Fruit fly (Drosophila melanogaster): ENCODE measurements around the gene Diap1.

Diap1 gene

DNA sequence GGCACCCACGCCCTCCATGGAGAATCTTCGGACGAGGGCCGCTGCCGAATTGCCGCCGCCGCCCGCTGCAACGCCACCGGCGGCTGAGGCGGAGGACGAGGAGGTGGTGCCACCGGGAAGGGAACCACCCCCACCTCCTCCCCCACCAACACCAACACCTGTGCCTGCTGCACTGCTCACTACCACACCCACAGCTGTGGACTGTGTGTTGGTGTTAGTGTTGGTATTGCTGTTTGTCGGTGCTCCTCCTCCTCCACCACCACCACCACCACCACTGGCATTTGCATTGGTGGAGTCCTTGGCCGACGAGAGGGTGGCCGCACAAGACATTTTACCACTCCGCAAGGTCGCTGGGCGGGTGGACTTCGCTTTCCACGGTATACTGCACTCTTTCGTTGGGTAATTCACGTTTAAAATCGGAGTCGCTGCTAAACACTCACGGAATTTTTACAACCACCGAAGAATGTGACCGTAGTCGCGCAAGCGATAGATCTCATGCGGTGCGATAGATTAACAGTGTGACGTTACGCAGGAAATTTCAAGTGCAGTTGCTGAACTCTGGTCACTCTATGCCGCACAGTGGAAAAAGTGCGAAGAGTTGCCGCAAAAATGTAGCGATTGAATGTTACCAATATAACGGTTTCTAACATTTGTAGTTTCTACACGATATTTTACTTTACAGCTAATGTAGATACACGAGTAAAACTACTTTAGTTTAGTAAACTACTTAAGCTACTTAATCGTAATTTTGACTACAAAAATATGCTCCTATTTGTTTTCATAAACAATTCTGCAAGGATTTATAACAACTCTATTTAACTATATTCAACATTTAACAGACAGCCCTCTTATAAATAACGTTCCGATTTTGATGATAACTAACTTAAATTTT, 39.3 kb downstream of the Diap1 start, which contains the start of gene mib1 (continued):
- TF ChIP-seq CG10979 (tag; optimal IDR thresholded peaks at IDR 0.05) (peak; percentile 19), Scr (GFP tag; IDR thresholded peaks at IDR 0.05; ENCODE audit: partially characterized antibody) (peak; percentile 81), Dfd (GFP tag; optimal IDR thresholded peaks at IDR 0.05) (no peak), CG1529 (GFP tag; optimal IDR thresholded peaks at IDR 0.05) (no peak), Doc3 (GFP tag; IDR thresholded peaks at IDR 0.05; ENCODE audit: partially characterized antibody) (peak; percentile 72), bab2 (GFP tag; optimal IDR thresholded peaks at IDR 0.05) (no peak), CG10543 (GFP tag; optimal IDR thresholded peaks at IDR 0.05) (peak; percentile 43), Trl (optimal IDR thresholded peaks at IDR 0.05) (no peak), Trl (GFP tag; optimal IDR thresholded peaks at IDR 0.05) (no peak), CG18011 (GFP tag; optimal IDR thresholded peaks at IDR 0.05) (no peak), Asciz (GFP tag; optimal IDR thresholded peaks at IDR 0.05) (no peak), Fer1 (GFP tag; optimal IDR thresholded peaks at IDR 0.05) (peak; percentile 64), NFAT (GFP tag; IDR thresholded peaks at IDR 0.05) (peak; percentile 75), kni (GFP tag; optimal IDR thresholded peaks at IDR 0.05) (peak; percentile 40), kay (GFP tag; optimal IDR thresholded peaks at IDR 0.05) (no peak), D19A (tag; optimal IDR thresholded peaks at IDR 0.05) (no peak), dysf (GFP tag; IDR thresholded peaks at IDR 0.05) (peak; percentile 27; the same call in 1 of the 3 replicates), wek (GFP tag; optimal IDR thresholded peaks at IDR 0.05) (no peak), kah (GFP tag; optimal IDR thresholded peaks at IDR 0.05) (peak; percentile 86), CHES-1-like (GFP tag; optimal IDR thresholded peaks at IDR 0.05) (peak; percentile 71), pros (GFP tag; optimal IDR thresholded peaks at IDR 0.05) (peak; percentile 46), CG34422 (GFP tag; IDR thresholded peaks at IDR 0.05) (peak; percentile 76; the same call in 2 of the 3 replicates), CG34224 (GFP tag; IDR thresholded peaks at IDR 0.05; ENCODE audit: partially characterized antibody) (peak; percentile 92), org-1 (GFP tag; optimal IDR thresholded peaks at IDR 0.05) (no peak), CG3726 (GFP tag; IDR thresholded peaks at IDR 0.05) (no peak), dati (GFP tag; IDR thresholded peaks at IDR 0.05) (no peak), klu (GFP tag; IDR thresholded peaks at IDR 0.05) (peak; percentile 25; the same call in 1 of the 2 replicates), Doc2 (GFP tag; IDR thresholded peaks at IDR 0.05) (no peak), Aef1 (GFP tag; IDR thresholded peaks at IDR 0.05) (0 out of 3 replicates have a peak, but pooled peaks have one; percentile 19), HLH4C (GFP tag; IDR thresholded peaks at IDR 0.05; ENCODE audit: partially characterized antibody) (peak; percentile 84), Dref (GFP tag; IDR thresholded peaks at IDR 0.05) (peak; percentile 54), Vsx1 (GFP tag; optimal IDR thresholded peaks at IDR 0.05) (no peak), CG2120 (GFP tag; optimal IDR thresholded peaks at IDR 0.05) (peak; percentile 40), bigmax (GFP tag; optimal IDR thresholded peaks at IDR 0.05) (peak; percentile 15), scrt (GFP tag; optimal IDR thresholded peaks at IDR 0.05) (peak; percentile 47), ato (GFP tag; IDR thresholded peaks at IDR 0.05; ENCODE audit: partially characterized antibody) (peak; percentile 93), pzg (GFP tag; optimal IDR thresholded peaks at IDR 0.05) (peak; percentile 99), nom (GFP tag; optimal IDR thresholded peaks at IDR 0.05) (peak; percentile 76), Eip74EF (GFP tag; optimal IDR thresholded peaks at IDR 0.05) (peak in 1 of 2 experiments; percentile 49), CG15479 (GFP tag; optimal IDR thresholded peaks at IDR 0.05) (no peak), stc (GFP tag; IDR thresholded peaks at IDR 0.05) (0 out of 2 replicates have a peak, but pooled peaks have one; percentile 25), CG7963 (GFP tag; IDR thresholded peaks at IDR 0.05; ENCODE audit: partially characterized antibody) (peak; percentile 80), sima (GFP tag; optimal IDR thresholded peaks at IDR 0.05) (no peak), Atf-2 (GFP tag; optimal IDR thresholded peaks at IDR 0.05) (no peak), H2.0 (GFP tag; IDR thresholded peaks at IDR 0.05) (no peak), CG32532 (GFP tag; IDR thresholded peaks at IDR 0.05) (peak; percentile 57), ara (GFP tag; IDR thresholded peaks at IDR 0.05) (peak; percentile 32; the same call in 1 of the 2 replicates), cwo (GFP tag; optimal IDR thresholded peaks at IDR 0.05) (peak; percentile 3)
